Worm (Caenorhabditis elegans) whole organism, L3 larva: ENCODE results near the gene F16F9.3.

Source experiments
- R02D3.7 ChIP-seq: fragments of 150-350 bp; optimal IDR thresholded peaks from 2 replicates; lab custom pipeline; 2014; ENCODE audit warnings: missing biosample characterization, missing genetic modification characterization
- ZK546.5 ChIP-seq: sonication (generic microtip); optimal IDR thresholded peaks from 2 replicates; lab custom pipeline; 2017; ENCODE audit warnings: missing biosample characterization, missing genetic modification characterization
- aly-2 ChIP-seq: fragments of 150-350 bp; optimal IDR thresholded peaks from 2 replicates; lab custom pipeline; 2014; ENCODE audit warnings: missing biosample characterization, missing genetic modification characterization
- ama-1 ChIP-seq: fragments of 150-350 bp; optimal IDR thresholded peaks from 2 replicates; lab custom pipeline; 2018
- ceh-16 ChIP-seq: sonication (generic microtip); optimal IDR thresholded peaks from 2 replicates; lab custom pipeline; 2017; ENCODE audit warnings: missing biosample characterization, missing genetic modification characterization
- ceh-28 ChIP-seq: fragments of 150-350 bp; optimal IDR thresholded peaks from 2 replicates; lab custom pipeline; 2014; ENCODE audit warnings: missing biosample characterization, missing genetic modification reagents, missing genetic modification characterization
- ceh-82 ChIP-seq: fragments of 150-350 bp; optimal IDR thresholded peaks from 2 replicates; lab custom pipeline; 2014; ENCODE audit warnings: missing biosample characterization, missing genetic modification characterization
- ceh-9 ChIP-seq: sonication (generic microtip); optimal IDR thresholded peaks from 2 replicates; lab custom pipeline; 2018; ENCODE audit warnings: missing biosample characterization, missing genetic modification characterization
- daf-12 ChIP-seq: fragments of 150-350 bp; optimal IDR thresholded peaks from 2 replicates; lab custom pipeline; 2014; ENCODE audit warnings: missing biosample characterization, missing genetic modification reagents, missing genetic modification characterization
- egl-27 ChIP-seq: sonication (generic microtip); optimal IDR thresholded peaks from 4 replicates; lab custom pipeline; 2017; ENCODE audit warnings: missing biosample characterization, missing genetic modification reagents, missing genetic modification characterization
- egl-5 ChIP-seq: fragments of 150-350 bp; optimal IDR thresholded peaks from 2 replicates; lab custom pipeline; 2017; ENCODE audit warnings: missing biosample characterization, missing genetic modification reagents, missing genetic modification characterization, inconsistent platforms
- elt-1 ChIP-seq: fragments of 150-350 bp; optimal IDR thresholded peaks from 2 replicates; lab custom pipeline; 2014; ENCODE audit warnings: missing biosample characterization, missing genetic modification characterization
- elt-2 ChIP-seq: sonication (generic microtip); optimal IDR thresholded peaks from 2 replicates; lab custom pipeline; 2016; ENCODE audit warnings: missing genetic modification reagents, mild to moderate bottlenecking, missing genetic modification characterization, missing compliant biosample characterization
- elt-3 ChIP-seq, 3 experiments: fragments of 150-350 bp in 1 of 3; sonication (generic microtip) in 2 of 3; optimal IDR thresholded peaks; 2 replicates in 2 of 3; 4 replicates in 1 of 3; lab custom pipeline; 2014 to 2017; ENCODE audit warnings: missing biosample characterization in 3 of 3, missing genetic modification characterization in 3 of 3
- eor-1 ChIP-seq, 2 experiments: fragments of 150-350 bp; optimal IDR thresholded peaks; 2 replicates each; lab custom pipeline; 2014 to 2018; ENCODE audit warnings: missing biosample characterization in 2 of 2, missing genetic modification characterization in 2 of 2
- fkh-10 ChIP-seq: sonication (generic microtip); optimal IDR thresholded peaks from 2 replicates; lab custom pipeline; 2017; ENCODE audit warnings: missing biosample characterization, missing genetic modification reagents, missing genetic modification characterization
- fkh-2 ChIP-seq: fragments of 150-350 bp; optimal IDR thresholded peaks from 2 replicates; lab custom pipeline; 2014; ENCODE audit warnings: missing biosample characterization, missing genetic modification reagents, missing genetic modification characterization
- fos-1 ChIP-seq: fragments of 150-350 bp; optimal IDR thresholded peaks from 2 replicates; lab custom pipeline; 2014; ENCODE audit warnings: missing biosample characterization, missing genetic modification characterization
- hmg-11 ChIP-seq: sonication (generic microtip); optimal IDR thresholded peaks from 2 replicates; lab custom pipeline; 2016; ENCODE audit warnings: missing genetic modification characterization, missing compliant biosample characterization
- jun-1 ChIP-seq: fragments of 150-350 bp; optimal IDR thresholded peaks from 2 replicates; lab custom pipeline; 2014; ENCODE audit warnings: missing biosample characterization, missing genetic modification reagents, missing genetic modification characterization
- lin-15B ChIP-seq: fragments of 150-350 bp; optimal IDR thresholded peaks from 2 replicates; lab custom pipeline; 2014; ENCODE audit warnings: missing biosample characterization, missing genetic modification characterization
- lin-39 ChIP-seq: fragments of 150-350 bp; optimal IDR thresholded peaks from 2 replicates; lab custom pipeline; 2018; ENCODE audit warnings: missing biosample characterization, missing genetic modification reagents, missing genetic modification characterization
- lsy-12 ChIP-seq: sonication (generic microtip); optimal IDR thresholded peaks from 2 replicates; lab custom pipeline; 2016; ENCODE audit warnings: mild to moderate bottlenecking, missing genetic modification characterization, missing compliant biosample characterization
- mdl-1 ChIP-seq: fragments of 150-350 bp; optimal IDR thresholded peaks from 2 replicates; lab custom pipeline; 2014; ENCODE audit warnings: missing biosample characterization, missing genetic modification characterization
- mml-1 ChIP-seq: fragments of 150-350 bp; sonication (generic microtip); optimal IDR thresholded peaks from 3 replicates; lab custom pipeline; 2014; ENCODE audit warnings: missing biosample characterization, missing genetic modification characterization
- nfya-1 ChIP-seq: sonication (generic microtip); optimal IDR thresholded peaks from 2 replicates; lab custom pipeline; 2017; ENCODE audit warnings: missing genetic modification characterization, mild to moderate bottlenecking, missing compliant biosample characterization, antibody characterized with exemption, moderate library complexity; ENCODE audit not compliant: insufficient read depth
- nhr-11 ChIP-seq: fragments of 150-350 bp; optimal IDR thresholded peaks from 2 replicates; lab custom pipeline; 2014; ENCODE audit warnings: missing biosample characterization, missing genetic modification characterization
- nhr-12 ChIP-seq: fragments of 150-350 bp; optimal IDR thresholded peaks from 2 replicates; lab custom pipeline; 2014; ENCODE audit warnings: missing biosample characterization, missing genetic modification characterization
- nhr-23 ChIP-seq: fragments of 150-350 bp; optimal IDR thresholded peaks from 2 replicates; lab custom pipeline; 2014; ENCODE audit warnings: missing biosample characterization, missing genetic modification reagents, missing genetic modification characterization
- nhr-237 ChIP-seq: fragments of 150-350 bp; optimal IDR thresholded peaks from 2 replicates; lab custom pipeline; 2014; ENCODE audit warnings: missing biosample characterization, missing genetic modification characterization
- nhr-25 ChIP-seq: sonication (generic microtip); optimal IDR thresholded peaks from 2 replicates; lab custom pipeline; 2017; ENCODE audit warnings: missing biosample characterization, missing genetic modification characterization
- nhr-28 ChIP-seq: fragments of 150-350 bp; optimal IDR thresholded peaks from 2 replicates; lab custom pipeline; 2014; ENCODE audit warnings: missing biosample characterization, missing genetic modification characterization
- nhr-43 ChIP-seq: sonication (generic microtip); optimal IDR thresholded peaks from 2 replicates; lab custom pipeline; 2016; ENCODE audit warnings: mild to moderate bottlenecking, missing genetic modification characterization, missing compliant biosample characterization; ENCODE audit not compliant: poor library complexity, severe bottlenecking
- nhr-67 ChIP-seq: fragments of 150-350 bp; optimal IDR thresholded peaks from 2 replicates; lab custom pipeline; 2014; ENCODE audit warnings: missing biosample characterization, missing genetic modification characterization
- nhr-76 ChIP-seq: fragments of 150-350 bp; sonication (generic microtip); optimal IDR thresholded peaks from 5 replicates; lab custom pipeline; 2014; ENCODE audit warnings: missing biosample characterization, missing genetic modification characterization
- nhr-77 ChIP-seq: fragments of 150-350 bp; optimal IDR thresholded peaks from 2 replicates; lab custom pipeline; 2014; ENCODE audit warnings: missing biosample characterization, missing genetic modification characterization
- pha-4 ChIP-seq: fragments of 150-350 bp; optimal IDR thresholded peaks from 2 replicates; lab custom pipeline; 2014; ENCODE audit warnings: missing biosample characterization, missing genetic modification reagents, missing genetic modification characterization
- pqm-1 ChIP-seq: fragments of 150-350 bp; optimal IDR thresholded peaks from 2 replicates; lab custom pipeline; 2017; ENCODE audit warnings: missing biosample characterization, missing genetic modification characterization, inconsistent platforms
- sea-2 ChIP-seq: fragments of 150-350 bp; sonication (generic microtip); optimal IDR thresholded peaks from 4 replicates; lab custom pipeline; 2014; ENCODE audit warnings: missing biosample characterization, missing genetic modification reagents, missing genetic modification characterization
- skn-1 ChIP-seq: fragments of 150-350 bp; optimal IDR thresholded peaks from 2 replicates; lab custom pipeline; 2014; ENCODE audit warnings: missing biosample characterization, missing genetic modification characterization
- snpc-4 ChIP-seq: fragments of 150-350 bp; optimal IDR thresholded peaks from 2 replicates; lab custom pipeline; 2014; ENCODE audit warnings: missing biosample characterization, missing genetic modification characterization
- tbx-2 ChIP-seq: sonication (generic microtip); optimal IDR thresholded peaks from 2 replicates; lab custom pipeline; 2016; ENCODE audit warnings: mild to moderate bottlenecking, missing genetic modification characterization, missing compliant biosample characterization
- unc-39 ChIP-seq: sonication (generic microtip); optimal IDR thresholded peaks from 4 replicates; lab custom pipeline; 2017; ENCODE audit warnings: missing biosample characterization, missing genetic modification characterization
- unc-62 ChIP-seq: fragments of 150-350 bp; sonication (generic microtip); optimal IDR thresholded peaks from 4 replicates; lab custom pipeline; 2014; ENCODE audit warnings: missing biosample characterization, missing genetic modification reagents, missing genetic modification characterization
- zag-1 ChIP-seq: fragments of 150-350 bp; optimal IDR thresholded peaks from 2 replicates; lab custom pipeline; 2014; ENCODE audit warnings: missing biosample characterization, missing genetic modification characterization
- ztf-11 ChIP-seq: fragments of 150-350 bp; optimal IDR thresholded peaks from 2 replicates; lab custom pipeline; 2014; ENCODE audit warnings: missing biosample characterization, missing genetic modification characterization
- ztf-4 ChIP-seq: fragments of 150-350 bp; optimal IDR thresholded peaks from 2 replicates; lab custom pipeline; 2014; ENCODE audit warnings: missing biosample characterization, missing genetic modification characterization

F16F9.3 gene

ce11 chrX:8473468-8473867 is 16.1 kb downstream of the F16F9.3 start:
- TF ChIP-seq ztf-4 (tag; lab: Kevin White, UChicago) = no peak
- TF ChIP-seq pqm-1 = peak; percentile 98
- no peak for TF ChIP-seq mml-1
- peak; percentile 99 for TF ChIP-seq elt-2 (tag; lab: Kevin White, UChicago)
- TF ChIP-seq daf-12 (tag; lab: Kevin White, UChicago) = no peak
- TF ChIP-seq jun-1 (tag; lab: Kevin White, UChicago) = peak; percentile 77
- no peak for TF ChIP-seq lin-15B (tag; lab: Kevin White, UChicago)
- TF ChIP-seq ztf-11 (tag; lab: Kevin White, UChicago) = no peak
- TF ChIP-seq pha-4 = peak; percentile 59
- peak; percentile 68 for TF ChIP-seq nhr-77 (tag; lab: Kevin White, UChicago)
- TF ChIP-seq nhr-43 = no peak
- no peak for TF ChIP-seq R02D3.7 (tag; lab: Kevin White, UChicago)
- TF ChIP-seq skn-1 (tag; lab: Kevin White, UChicago) = peak; percentile 11
- TF ChIP-seq nhr-11 (tag; lab: Kevin White, UChicago) = no peak
- TF ChIP-seq nhr-67 (tag; lab: Kevin White, UChicago) = no peak
- TF ChIP-seq fkh-10 = no peak
- TF ChIP-seq snpc-4 (tag; lab: Kevin White, UChicago) = no peak
- no peak for TF ChIP-seq ceh-82
- TF ChIP-seq nhr-25 (tag; lab: Kevin White, UChicago) = no peak
- TF ChIP-seq ama-1 (lab: Kevin White, UChicago) = peak; percentile 55
- no peak for TF ChIP-seq nhr-23 (tag; lab: Kevin White, UChicago)
- peak; percentile 56 for TF ChIP-seq ceh-28 (tag; lab: Kevin White, UChicago)
- TF ChIP-seq ZK546.5 (tag; lab: Kevin White, UChicago) = no peak
- TF ChIP-seq eor-1 (tag; optimal IDR thresholded peaks at IDR 0.05; lab: Kevin White, UChicago) = no peak

- TF ChIP-seq egl-5 (no peak), hmg-11 (tag; lab: Kevin White, UChicago) (no peak), eor-1 (tag; optimal IDR thresholded peaks at IDR 0.05; lab: Kevin White, UChicago) (no peak), jun-1 (tag; lab: Kevin White, UChicago) (peak; percentile 9), egl-27 (peak; percentile 54), nhr-12 (tag; lab: Kevin White, UChicago) (no peak), lsy-12 (peak; percentile 45), nhr-23 (tag; lab: Kevin White, UChicago) (peak; percentile 99), snpc-4 (tag; lab: Kevin White, UChicago) (no peak), fos-1 (tag; lab: Kevin White, UChicago) (no peak), zag-1 (tag; lab: Kevin White, UChicago) (no peak), pha-4 (no peak), nfya-1 (tag; lab: Kevin White, UChicago) (peak; percentile 46), elt-3 (tag; optimal IDR thresholded peaks at IDR 0.05; lab: Kevin White, UChicago) (peak in 2 of 3 experiments; percentile 81 to 83), fkh-2 (tag; lab: Kevin White, UChicago) (no peak), daf-12 (tag; lab: Kevin White, UChicago) (no peak), lin-39 (tag; lab: Kevin White, UChicago) (no peak), aly-2 (no peak), pqm-1 (no peak), fkh-10 (no peak), unc-62 (GFP tag; lab: Kevin White, UChicago) (peak; percentile 68), elt-2 (tag; lab: Kevin White, UChicago) (no peak), ama-1 (lab: Kevin White, UChicago) (peak; percentile 20), ceh-28 (tag; lab: Kevin White, UChicago) (peak; percentile 71), nhr-76 (tag; lab: Kevin White, UChicago) (peak; percentile 80), lin-15B (tag; lab: Kevin White, UChicago) (no peak), nhr-28 (peak; percentile 35), ZK546.5 (tag; lab: Kevin White, UChicago) (no peak), ceh-16 (no peak), nhr-43 (peak; percentile 99), nhr-237 (tag; lab: Kevin White, UChicago) (no peak), unc-39 (no peak), ceh-82 (no peak), nhr-77 (tag; lab: Kevin White, UChicago) (peak; percentile 15), ztf-11 (tag; lab: Kevin White, UChicago) (no peak), mdl-1 (tag; lab: Kevin White, UChicago) (peak; percentile 51), ztf-4 (tag; lab: Kevin White, UChicago) (peak; percentile 29), nhr-11 (tag; lab: Kevin White, UChicago) (no peak), ceh-9 (tag; lab: Kevin White, UChicago) (no peak), mml-1 (no peak), tbx-2 (peak; percentile 69), R02D3.7 (tag; lab: Kevin White, UChicago) (peak; percentile 61), elt-1 (tag; lab: Kevin White, UChicago) (no peak), nhr-67 (tag; lab: Kevin White, UChicago) (no peak), sea-2 (GFP tag; lab: Kevin White, UChicago) (no peak), nhr-25 (tag; lab: Kevin White, UChicago) (peak; percentile 91), skn-1 (tag; lab: Kevin White, UChicago) (no peak)
Observed at ce11 chrX:8475142-8475541, 17.7 kb downstream of the F16F9.3 start.
